Worm (Caenorhabditis elegans) whole organism, late embryonic: ENCODE results near the gene ctl-2.
A peak's percentile ranks its signal among the peaks of the same experiment; 100 is the strongest.

ENCODE experiments used
- K02D7.2 ChIP-seq: sonication (generic microtip); optimal IDR thresholded peaks from 2 replicates; lab custom pipeline; 2017; ENCODE audit warnings: mild to moderate bottlenecking, missing genetic modification characterization, missing compliant biosample characterization
- ahr-1 ChIP-seq: sonication (generic microtip); optimal IDR thresholded peaks from 2 replicates; lab custom pipeline; 2016; ENCODE audit warnings: missing genetic modification characterization, missing compliant biosample characterization
- ama-1 ChIP-seq: fragments of 150-350 bp; optimal IDR thresholded peaks from 2 replicates; lab custom pipeline; 2014
- ceh-14 ChIP-seq: sonication (generic microtip); optimal IDR thresholded peaks from 2 replicates; lab custom pipeline; 2016; ENCODE audit warnings: missing genotype, missing genetic modification characterization, missing compliant biosample characterization
- ceh-18 ChIP-seq: sonication (generic microtip); optimal IDR thresholded peaks from 2 replicates; lab custom pipeline; 2016; ENCODE audit warnings: missing genetic modification characterization, missing compliant biosample characterization
- ceh-19 ChIP-seq: fragments of 200-800 bp; sonication (Bioruptor generic); optimal IDR thresholded peaks from 2 replicates; lab custom pipeline; 2018; ENCODE audit warnings: mild to moderate bottlenecking, missing genetic modification characterization, missing compliant biosample characterization
- ceh-22 ChIP-seq: sonication (generic microtip); optimal IDR thresholded peaks from 2 replicates; lab custom pipeline; 2017; ENCODE audit warnings: missing biosample characterization, missing genetic modification characterization
- ceh-24 ChIP-seq: sonication (generic microtip); optimal IDR thresholded peaks from 2 replicates; lab custom pipeline; 2016; ENCODE audit warnings: mild to moderate bottlenecking, missing genetic modification characterization, missing compliant biosample characterization
- ceh-30 ChIP-seq: fragments of 150-350 bp; optimal IDR thresholded peaks from 2 replicates; lab custom pipeline; 2014; ENCODE audit warnings: missing biosample characterization, missing genetic modification characterization
- ceh-48 ChIP-seq: sonication (generic microtip); optimal IDR thresholded peaks from 2 replicates; lab custom pipeline; 2016; ENCODE audit warnings: missing genetic modification characterization, inconsistent platforms, missing compliant biosample characterization
- ceh-9 ChIP-seq: sonication (generic microtip); optimal IDR thresholded peaks from 2 replicates; lab custom pipeline; 2016; ENCODE audit warnings: mild to moderate bottlenecking, missing genetic modification characterization, inconsistent platforms, missing compliant biosample characterization
- dve-1 ChIP-seq: sonication (generic microtip); optimal IDR thresholded peaks from 2 replicates; lab custom pipeline; 2017; ENCODE audit warnings: antibody characterized with exemption, mild to moderate bottlenecking, missing genetic modification characterization, missing compliant biosample characterization
- ets-4 ChIP-seq: sonication (generic microtip); optimal IDR thresholded peaks from 2 replicates; lab custom pipeline; 2016; ENCODE audit warnings: missing genetic modification characterization, missing compliant biosample characterization
- eyg-1 ChIP-seq: sonication (generic microtip); optimal IDR thresholded peaks from 2 replicates; lab custom pipeline; 2016; ENCODE audit warnings: missing genotype, missing genetic modification characterization, missing compliant biosample characterization
- fkh-10 ChIP-seq: fragments of 150-350 bp; optimal IDR thresholded peaks from 2 replicates; lab custom pipeline; 2014; ENCODE audit warnings: missing biosample characterization, missing genetic modification reagents, missing genetic modification characterization
- fkh-6 ChIP-seq: sonication (generic microtip); optimal IDR thresholded peaks from 2 replicates; lab custom pipeline; 2016; ENCODE audit warnings: missing genetic modification characterization, missing compliant biosample characterization
- hlh-13 ChIP-seq: fragments of 200-800 bp; sonication (Bioruptor generic); optimal IDR thresholded peaks from 2 replicates; lab custom pipeline; 2018; ENCODE audit warnings: mild to moderate bottlenecking, missing genetic modification characterization, missing compliant biosample characterization
- lin-11 ChIP-seq: fragments of 200-800 bp; sonication (Bioruptor generic); optimal IDR thresholded peaks from 2 replicates; lab custom pipeline; 2018; ENCODE audit warnings: mild to moderate bottlenecking, missing genetic modification characterization, missing compliant biosample characterization
- madf-2 ChIP-seq: sonication (generic microtip); optimal IDR thresholded peaks from 2 replicates; lab custom pipeline; 2017; ENCODE audit warnings: missing genetic modification characterization, missing compliant biosample characterization
- nfya-1 ChIP-seq: sonication (generic microtip); optimal IDR thresholded peaks from 2 replicates; lab custom pipeline; 2017; ENCODE audit warnings: missing genetic modification characterization, mild to moderate bottlenecking, missing compliant biosample characterization, antibody characterized with exemption, moderate library complexity
- nhr-232 ChIP-seq: sonication (generic microtip); optimal IDR thresholded peaks from 2 replicates; lab custom pipeline; 2016; ENCODE audit warnings: missing genetic modification characterization, missing compliant biosample characterization
- odd-2 ChIP-seq: sonication (generic microtip); optimal IDR thresholded peaks from 2 replicates; lab custom pipeline; 2017; ENCODE audit warnings: antibody characterized with exemption, mild to moderate bottlenecking, missing genetic modification characterization, missing compliant biosample characterization
- pag-3 ChIP-seq: sonication (generic microtip); optimal IDR thresholded peaks from 2 replicates; lab custom pipeline; 2016; ENCODE audit warnings: missing compliant biosample characterization, missing genetic modification characterization, borderline replicate concordance
- pax-1 ChIP-seq: fragments of 150-350 bp; optimal IDR thresholded peaks from 2 replicates; lab custom pipeline; 2014; ENCODE audit warnings: missing biosample characterization, missing genetic modification characterization
- pha-4 ChIP-seq: fragments of 150-350 bp; optimal IDR thresholded peaks from 2 replicates; lab custom pipeline; 2018; ENCODE audit warnings: missing biosample characterization, missing genetic modification reagents, missing genetic modification characterization
- pqm-1 ChIP-seq: sonication (generic microtip); optimal IDR thresholded peaks from 2 replicates; lab custom pipeline; 2016; ENCODE audit warnings: missing genetic modification characterization, missing compliant biosample characterization
- pros-1 ChIP-seq: fragments of 150-350 bp; optimal IDR thresholded peaks from 2 replicates; lab custom pipeline; 2014; ENCODE audit warnings: missing biosample characterization, missing genetic modification reagents, missing genetic modification characterization
- ref-2 ChIP-seq: sonication (generic microtip); optimal IDR thresholded peaks from 2 replicates; lab custom pipeline; 2016; ENCODE audit warnings: missing genetic modification characterization, missing compliant biosample characterization
- rnt-1 ChIP-seq: sonication (generic microtip); optimal IDR thresholded peaks from 2 replicates; lab custom pipeline; 2016; ENCODE audit warnings: missing genetic modification characterization, missing compliant biosample characterization
- sdc-2 ChIP-seq: sonication (generic microtip); optimal IDR thresholded peaks from 2 replicates; lab custom pipeline; 2016; ENCODE audit warnings: missing genotype, missing genetic modification characterization, missing compliant biosample characterization
- sox-4 ChIP-seq: sonication (generic microtip); optimal IDR thresholded peaks from 2 replicates; lab custom pipeline; 2017; ENCODE audit warnings: mild to moderate bottlenecking, missing genetic modification characterization, inconsistent platforms, missing compliant biosample characterization
- syd-9 ChIP-seq: sonication (generic microtip); optimal IDR thresholded peaks from 2 replicates; lab custom pipeline; 2016; ENCODE audit warnings: mild to moderate bottlenecking, missing genetic modification characterization, moderate library complexity, missing compliant biosample characterization
- tbx-7 ChIP-seq: sonication (generic microtip); optimal IDR thresholded peaks from 2 replicates; lab custom pipeline; 2016; ENCODE audit warnings: missing genotype, missing genetic modification characterization, missing compliant biosample characterization
- ttx-3 ChIP-seq: sonication (generic microtip); optimal IDR thresholded peaks from 2 replicates; lab custom pipeline; 2016; ENCODE audit warnings: missing genetic modification reagents, missing genetic modification characterization, missing compliant biosample characterization
- unc-3 ChIP-seq, 2 experiments: fragments of 200-800 bp in 1 of 2; sonication (Bioruptor generic) in 1 of 2; sonication (generic microtip) in 1 of 2; conservative IDR thresholded peaks in 1 of 2; optimal IDR thresholded peaks in 1 of 2; 2 replicates each; pipeline versions ENCODE4 v1.3.6 to Lab custom; 2016 to 2022; ENCODE audit warnings: missing compliant biosample characterization in 2 of 2, missing genetic modification characterization in 2 of 2, missing genetic modification reagents in 1 of 2
- unc-42 ChIP-seq: sonication (generic microtip); optimal IDR thresholded peaks from 2 replicates; lab custom pipeline; 2016; ENCODE audit warnings: missing genotype, missing genetic modification characterization, missing compliant biosample characterization
- unc-55 ChIP-seq: sonication (generic microtip); optimal IDR thresholded peaks from 2 replicates; lab custom pipeline; 2017; ENCODE audit warnings: missing biosample characterization, missing genetic modification reagents, missing genetic modification characterization
- unc-86 ChIP-seq: sonication (generic microtip); optimal IDR thresholded peaks from 2 replicates; lab custom pipeline; 2016; ENCODE audit warnings: missing genetic modification characterization, missing compliant biosample characterization

The ctl-2 gene

DNA sequence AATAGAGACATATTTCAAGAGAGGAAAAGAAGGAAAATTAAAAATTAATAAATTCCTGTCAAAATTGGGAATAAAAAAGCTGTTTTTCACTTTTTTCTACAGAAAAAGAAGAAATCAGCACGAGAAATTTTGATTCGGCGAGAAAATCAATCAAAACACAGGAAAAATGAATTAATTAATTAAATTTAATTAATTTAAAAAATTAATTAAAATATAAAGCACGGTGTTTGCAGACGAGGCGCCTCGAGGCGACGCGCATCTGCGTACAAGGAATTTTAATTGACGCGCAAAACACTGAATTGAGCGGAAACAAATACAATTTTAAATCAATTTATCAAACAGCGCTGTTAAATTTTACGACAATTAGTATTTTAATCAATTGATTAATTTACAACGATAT is 19.4 kb upstream of the ctl-2 start:
- TF ChIP-seq pax-1 (tag; lab: Kevin White, UChicago) (no peak), unc-42 (tag; lab: Kevin White, UChicago) (peak; percentile 10), ceh-14 (tag; lab: Kevin White, UChicago) (peak; percentile 83)

DNA sequence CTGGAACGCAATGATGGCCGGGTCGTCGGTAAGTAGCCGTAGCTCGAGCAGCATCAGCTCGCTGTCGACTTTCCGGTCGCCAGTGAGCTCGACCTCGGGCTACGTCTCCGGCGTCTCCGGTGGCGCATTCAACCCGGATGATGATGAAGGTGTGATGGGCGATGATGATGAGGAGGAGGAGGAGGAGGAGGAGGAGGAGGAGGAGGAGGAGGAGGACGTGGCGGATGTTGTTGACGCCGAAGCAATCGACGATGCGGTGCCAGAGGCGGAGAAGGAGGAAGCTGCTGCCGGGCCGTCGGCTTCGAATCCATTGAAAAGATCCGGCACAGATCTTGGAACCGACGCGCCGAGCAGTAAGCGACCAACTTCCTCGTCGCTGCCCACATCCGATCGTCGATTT is 17.4 kb upstream of the ctl-2 start:
- TF ChIP-seq fkh-6 (tag; lab: Kevin White, UChicago), result no peak
- no peak for TF ChIP-seq sox-4 (tag; lab: Kevin White, UChicago)
- TF ChIP-seq unc-55 (GFP tag; lab: Kevin White, UChicago), result no peak
- TF ChIP-seq ref-2 (tag; lab: Kevin White, UChicago), result no peak
- TF ChIP-seq pros-1 (tag; lab: Kevin White, UChicago), result no peak
- TF ChIP-seq pha-4 (tag; lab: Kevin White, UChicago), result no peak
- no peak for TF ChIP-seq unc-86 (tag; lab: Kevin White, UChicago)
- no peak for TF ChIP-seq ama-1
- TF ChIP-seq, all 69 proteins: peak for 0

DNA sequence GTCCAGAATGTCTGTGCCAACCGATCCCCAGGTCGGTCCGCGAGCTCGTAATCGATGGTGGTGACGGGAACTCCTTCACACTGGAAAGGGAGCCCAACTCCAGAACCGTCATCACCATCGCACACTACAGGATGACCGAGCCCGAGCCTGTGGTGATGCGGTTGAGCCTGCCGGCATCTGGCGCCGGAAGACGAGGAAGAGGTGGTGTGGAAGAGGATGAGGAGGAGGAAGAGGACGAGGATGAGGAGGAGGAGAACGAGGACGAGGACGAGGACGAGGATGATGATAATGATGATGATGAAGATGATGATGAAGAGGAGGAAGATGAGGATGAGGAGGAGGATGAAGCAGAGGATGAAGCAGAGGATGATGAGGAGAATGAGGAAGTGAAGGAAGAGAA is 16.2 kb upstream of the ctl-2 start, which contains the start of gene Y54G11A.14:
Gene Y54G11A.14, plus strand, starts transcription at position 132 of the 400 bp plus-strand sequence.
- no peak for TF ChIP-seq rnt-1
- TF ChIP-seq hlh-13, result no peak
- TF ChIP-seq pqm-1 (tag; lab: Kevin White, UChicago), result no peak
- no peak for TF ChIP-seq dve-1 (tag; lab: Kevin White, UChicago)
- TF ChIP-seq ceh-14 (tag; lab: Kevin White, UChicago), result no peak
- no peak for TF ChIP-seq eyg-1 (tag; lab: Kevin White, UChicago)
- TF ChIP-seq unc-42 (tag; lab: Kevin White, UChicago), result no peak
- no peak for TF ChIP-seq ceh-9
- TF ChIP-seq ceh-24 (tag; lab: Kevin White, UChicago), result no peak
- no peak for TF ChIP-seq ets-4 (tag; lab: Kevin White, UChicago)
- no peak for TF ChIP-seq lin-11
- TF ChIP-seq fkh-10, result no peak
- no peak for TF ChIP-seq ceh-22
- no peak for TF ChIP-seq pha-4 (tag; lab: Kevin White, UChicago)
- no peak for TF ChIP-seq ceh-18 (tag; lab: Kevin White, UChicago)
- TF ChIP-seq sdc-2, result no peak
- no peak for TF ChIP-seq fkh-6 (tag; lab: Kevin White, UChicago)
- TF ChIP-seq, all 69 proteins: peak for 0

DNA sequence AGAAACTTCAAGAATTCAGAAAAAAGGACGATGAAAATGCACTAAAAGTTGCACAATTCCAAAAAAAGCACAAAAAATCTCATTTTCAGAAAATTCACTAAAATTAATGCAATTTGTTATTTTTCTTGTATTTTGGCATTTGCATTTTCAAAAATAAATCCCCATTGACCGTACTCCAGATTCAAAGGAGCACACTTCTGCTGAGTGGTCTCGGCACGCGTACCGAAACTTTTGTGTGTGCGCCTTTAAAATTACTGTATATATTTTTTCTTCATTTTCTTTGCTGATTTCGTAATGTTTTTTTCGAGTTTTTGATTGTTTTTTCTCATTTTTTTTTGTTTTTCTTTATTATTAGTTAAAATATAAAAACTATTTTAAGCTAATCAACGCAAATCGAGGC is 10.4 kb upstream of the ctl-2 start:
- no peak for TF ChIP-seq odd-2
- no peak for TF ChIP-seq nfya-1
- TF ChIP-seq syd-9 (tag; lab: Kevin White, UChicago), result no peak
- no peak for TF ChIP-seq ceh-22
- TF ChIP-seq madf-2 (tag; lab: Kevin White, UChicago), result no peak

DNA sequence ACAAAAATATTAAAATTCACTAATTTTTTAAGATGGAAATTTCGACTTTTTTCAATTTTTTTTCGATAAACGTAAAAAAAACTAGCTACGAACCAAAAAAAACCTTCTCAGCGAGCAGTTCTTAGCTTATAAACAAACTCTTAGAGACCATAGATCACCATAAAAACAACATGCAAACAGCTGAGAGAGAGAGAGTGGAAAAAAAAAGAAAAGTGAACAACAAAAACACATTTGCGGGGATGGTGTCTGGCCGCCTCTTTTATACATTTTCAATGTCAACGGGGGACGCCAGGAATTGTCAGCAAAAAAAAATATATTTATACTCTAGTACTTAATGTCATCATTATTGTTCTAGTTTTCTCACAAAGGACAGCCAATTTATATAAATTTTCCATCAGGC is 9.7 kb upstream of the ctl-2 start:
- TF ChIP-seq pros-1 (tag; lab: Kevin White, UChicago) (no peak), ceh-19 (no peak), ahr-1 (tag; lab: Kevin White, UChicago) (no peak)
- TF ChIP-seq, all 69 proteins: peak for 0

DNA sequence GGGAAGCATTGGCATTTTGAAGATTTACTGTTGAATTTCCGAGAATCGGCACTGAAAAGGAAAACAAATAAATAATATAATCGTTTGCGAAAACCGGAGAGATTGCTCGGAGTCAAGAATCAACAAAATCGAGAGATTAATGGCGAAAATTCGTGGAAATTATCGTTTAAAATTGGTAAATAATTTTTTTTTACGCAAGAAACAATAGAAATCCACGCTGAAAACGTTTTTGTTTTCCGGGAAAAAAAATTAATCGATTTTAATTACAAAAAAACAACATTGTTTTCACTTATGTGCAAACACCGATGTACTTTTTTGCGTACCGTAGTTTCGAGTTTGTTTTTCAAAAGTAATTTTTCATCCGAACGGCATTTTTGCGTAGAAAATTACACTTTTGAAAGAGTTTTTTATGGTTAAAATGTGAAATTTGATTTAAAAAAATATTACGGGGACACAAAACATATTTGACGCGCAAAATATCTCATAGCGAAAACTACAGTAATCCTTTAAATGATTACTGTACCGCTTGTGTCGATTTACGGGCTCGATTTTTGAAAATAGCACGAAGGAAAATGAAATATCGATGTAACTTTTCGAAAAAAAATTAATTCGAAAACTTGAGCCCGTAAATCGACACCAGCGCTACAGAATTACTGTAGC is 9.0 kb upstream of the ctl-2 start, which contains the start of gene ctl-3:
Gene ctl-3, minus strand, starts transcription at position 51 of the 660 bp plus-strand sequence.
- TF ChIP-seq K02D7.2 (no peak), ceh-48 (no peak), ref-2 (tag; lab: Kevin White, UChicago) (no peak), ceh-22 (no peak), pag-3 (no peak), tbx-7 (no peak), ttx-3 (tag; lab: Kevin White, UChicago) (no peak), nhr-232 (tag; lab: Kevin White, UChicago) (no peak), ceh-30 (tag; lab: Kevin White, UChicago) (no peak), dve-1 (tag; lab: Kevin White, UChicago) (no peak), unc-3 (GFP tag; conservative IDR thresholded peaks at IDR 0.05; lab: Robert Waterston, UW) (no peak), unc-3 (tag; optimal IDR thresholded peaks at IDR 0.05; lab: Kevin White, UChicago) (no peak)
